Fruit fly (Drosophila melanogaster): ENCODE results near the gene Oatp33Eb.

The Oatp33Eb gene

DNA sequence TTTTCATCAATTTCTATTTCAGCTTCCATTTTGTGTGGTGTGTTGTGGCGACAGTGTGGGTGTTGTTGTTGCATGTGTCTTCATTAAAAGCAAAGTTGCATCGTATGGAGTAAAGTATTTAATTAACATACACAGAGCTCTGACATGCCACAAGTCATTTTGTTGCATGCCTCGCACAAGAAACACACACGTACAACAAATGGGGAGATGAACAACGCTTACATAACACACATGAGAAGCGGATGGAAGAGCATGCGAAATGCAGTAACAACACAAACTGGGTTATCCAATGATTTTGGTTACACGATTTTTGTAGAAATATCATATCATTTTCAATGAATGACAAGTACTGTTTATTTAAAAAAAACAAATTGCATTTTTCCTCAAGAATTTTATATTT is 50.9 kb downstream of the Oatp33Eb start:
- TF ChIP-seq CG8159 (tag; optimal IDR thresholded peaks at IDR 0.05) (no peak), CG10348 (GFP tag; IDR thresholded peaks at IDR 0.05) (no peak), Pif1B (GFP tag; optimal IDR thresholded peaks at IDR 0.05) (no peak), CG13204 (GFP tag; optimal IDR thresholded peaks at IDR 0.05) (no peak), gl (tag; optimal IDR thresholded peaks at IDR 0.05) (no peak), rn (GFP tag; IDR thresholded peaks at IDR 0.05) (no peak), EcR (GFP tag; optimal IDR thresholded peaks at IDR 0.05) (no peak), CG34367 (tag; optimal IDR thresholded peaks at IDR 0.05) (no peak), Snoo (tag; optimal IDR thresholded peaks at IDR 0.05) (no peak), CG17806 (tag; optimal IDR thresholded peaks at IDR 0.05) (no peak), CG15710 (tag; optimal IDR thresholded peaks at IDR 0.05) (no peak), CG9948 (tag; optimal IDR thresholded peaks at IDR 0.05) (no peak), CG14655 (GFP tag; optimal IDR thresholded peaks at IDR 0.05) (no peak), CG4496 (GFP tag; IDR thresholded peaks at IDR 0.05) (no peak)

DNA sequence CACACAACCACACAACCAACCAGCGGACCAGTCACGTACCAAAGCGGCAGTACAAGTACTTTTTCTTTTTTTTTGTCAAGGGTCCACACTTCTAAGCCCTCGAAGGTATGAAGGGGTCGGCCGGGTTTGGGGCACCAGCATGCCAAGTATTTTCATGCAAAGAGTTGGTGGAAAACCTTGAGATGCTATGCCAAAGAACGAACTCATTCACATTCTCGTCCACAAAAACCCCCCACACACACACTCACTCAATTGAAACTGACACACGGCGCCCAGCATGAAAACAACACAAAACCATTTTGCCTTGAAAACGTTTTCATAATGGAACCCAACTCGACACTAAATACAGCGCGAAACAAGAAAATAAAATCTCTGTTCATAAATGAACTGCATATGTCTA is 52.1 kb downstream of the Oatp33Eb start:
- TF ChIP-seq CG32121 (GFP tag; IDR thresholded peaks at IDR 0.05) (no peak), Pif1B (GFP tag; optimal IDR thresholded peaks at IDR 0.05) (no peak), fd96Ca (GFP tag; IDR thresholded peaks at IDR 0.05) (no peak), rn (GFP tag; IDR thresholded peaks at IDR 0.05) (no peak), CG34367 (tag; optimal IDR thresholded peaks at IDR 0.05) (no peak), Ets98B (GFP tag; IDR thresholded peaks at IDR 0.05) (no peak), Pif1A (GFP tag; optimal IDR thresholded peaks at IDR 0.05) (no peak), CG9948 (tag; optimal IDR thresholded peaks at IDR 0.05) (no peak), CG17806 (tag; optimal IDR thresholded peaks at IDR 0.05) (no peak), Snoo (tag; optimal IDR thresholded peaks at IDR 0.05) (no peak), CG14655 (GFP tag; optimal IDR thresholded peaks at IDR 0.05) (no peak)

Measured in whole organism, pupa.